Worm (Caenorhabditis elegans) whole organism, L1 larva: ENCODE results near the gene T25D1.1.

ENCODE experiments used
- aly-2 ChIP-seq: fragments of 150-350 bp; optimal IDR thresholded peaks from 2 replicates; lab custom pipeline; 2014; ENCODE audit warnings: missing biosample characterization, missing genetic modification characterization
- blmp-1 ChIP-seq: fragments of 150-350 bp; optimal IDR thresholded peaks from 2 replicates; lab custom pipeline; 2014; ENCODE audit warnings: missing biosample characterization, missing genetic modification characterization
- ceh-82 ChIP-seq, 3 experiments: fragments of 150-350 bp in 1 of 3; sonication (generic microtip) in 2 of 3; optimal IDR thresholded peaks; 2 replicates each; lab custom pipeline; 2014 to 2017; ENCODE audit warnings: missing biosample characterization in 3 of 3, missing genetic modification characterization in 3 of 3
- fos-1 ChIP-seq: fragments of 150-350 bp; optimal IDR thresholded peaks from 2 replicates; lab custom pipeline; 2014; ENCODE audit warnings: missing biosample characterization, missing genetic modification characterization
- jun-1 ChIP-seq: fragments of 150-350 bp; optimal IDR thresholded peaks from 2 replicates; lab custom pipeline; 2014; ENCODE audit warnings: missing biosample characterization, missing genetic modification reagents, missing genetic modification characterization
- pqm-1 ChIP-seq: sonication (generic microtip); optimal IDR thresholded peaks from 3 replicates; lab custom pipeline; 2017; ENCODE audit warnings: missing biosample characterization, missing genetic modification characterization
- unc-130 ChIP-seq: fragments of 150-350 bp; optimal IDR thresholded peaks from 2 replicates; lab custom pipeline; 2017; ENCODE audit warnings: missing biosample characterization, missing genetic modification characterization, inconsistent platforms

DNA sequence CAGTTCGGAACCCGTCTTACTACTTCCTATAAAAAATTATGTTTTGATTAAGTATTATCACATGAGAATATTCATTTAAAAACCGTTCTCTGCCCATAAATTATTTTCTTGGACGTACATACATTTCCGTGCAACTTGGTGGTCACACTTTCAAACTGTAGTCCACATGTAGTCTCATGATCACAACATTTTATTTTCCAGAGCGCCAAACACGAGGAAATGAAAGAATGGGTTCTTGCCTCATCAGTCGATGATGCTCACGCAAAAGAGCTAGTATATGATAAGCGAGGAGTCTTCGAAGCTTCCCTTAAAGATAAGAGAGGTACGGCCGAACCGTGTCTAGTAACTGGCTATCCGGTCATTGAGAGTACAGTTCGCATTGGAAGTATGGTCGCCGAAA, 30.9 kb downstream of the T25D1.1 start:
- TF ChIP-seq ceh-82 (tag; optimal IDR thresholded peaks at IDR 0.05; lab: Kevin White, UChicago): no peak
- no peak for TF ChIP-seq unc-130 (tag; lab: Kevin White, UChicago)
- TF ChIP-seq fos-1 (tag; lab: Kevin White, UChicago): no peak
- no peak for TF ChIP-seq aly-2
- no peak for TF ChIP-seq blmp-1 (tag; lab: Kevin White, UChicago)
- TF ChIP-seq pqm-1 (tag; lab: Kevin White, UChicago): no peak
- TF ChIP-seq jun-1 (tag; lab: Kevin White, UChicago): no peak
